Fruit fly (Drosophila melanogaster) whole organism, wandering third instar larva: ENCODE measurements around the gene CG31100.

Experiments
- Rel ChIP-seq, 2 experiments: fragments of 200-800 bp; sonication (Bioruptor generic) in 1 of 2; optimal IDR thresholded peaks; 2 replicates in 1 of 2; 3 replicates in 1 of 2; lab custom pipeline; 2016 to 2019; ENCODE audit warnings: mild to moderate bottlenecking in 2 of 2, missing biosample characterization in 2 of 2, missing genetic modification characterization in 2 of 2, moderate library complexity in 1 of 2
- ey ChIP-seq: fragments of 200-800 bp; sonication (Bioruptor generic); optimal IDR thresholded peaks from 2 replicates; lab custom pipeline; 2016; ENCODE audit warnings: missing biosample characterization, missing genetic modification characterization
- usp ChIP-seq: fragments of >200 bp; optimal IDR thresholded peaks from 2 replicates; lab custom pipeline; 2017; ENCODE audit warnings: missing biosample characterization, missing genetic modification characterization

DNA sequence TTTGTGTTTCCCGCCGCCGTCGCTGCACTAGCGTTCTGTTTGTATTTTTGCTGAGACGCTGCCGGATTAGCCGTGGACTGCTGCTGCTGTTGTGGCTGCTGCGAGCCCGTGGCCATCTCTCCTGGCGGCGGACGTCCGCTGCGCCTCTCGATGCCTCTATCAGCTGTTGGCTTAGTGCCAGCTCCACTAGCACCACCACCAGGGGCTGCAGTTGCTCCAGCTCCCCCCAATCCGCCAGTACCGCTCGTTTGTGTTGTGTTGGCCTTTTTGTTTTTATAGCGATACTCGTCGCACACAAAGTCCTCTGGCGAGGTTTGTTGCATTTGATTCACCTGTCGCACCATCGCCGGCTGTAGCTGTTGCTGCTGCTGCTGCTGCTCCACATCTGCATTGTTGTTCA, 7.2 kb upstream of the CG31100 start:
- TF ChIP-seq ey (GFP tag; lab: Kevin White, UChicago) (no peak), usp (GFP tag; lab: Kevin White, UChicago) (no peak), Rel (GFP tag; optimal IDR thresholded peaks at IDR 0.05; lab: Kevin White, UChicago) (no peak), Rel (tag; optimal IDR thresholded peaks at IDR 0.05; lab: Kevin White, UChicago) (no peak)
